Fruit fly (Drosophila melanogaster) whole organism, prepupa: ENCODE measurements around the gene MED22.

ENCODE experiments used
- Blimp-1 ChIP-seq: fragments of 200-800 bp; sonication (Bioruptor generic); optimal IDR thresholded peaks from 3 replicates; lab custom pipeline; 2017; ENCODE audit warnings: missing biosample characterization, missing genetic modification characterization, mild to moderate bottlenecking, moderate library complexity, missing genetic modification reagents
- CG11902 ChIP-seq: fragments of 200-800 bp; sonication (Bioruptor generic); optimal IDR thresholded peaks from 3 replicates; lab custom pipeline; 2016; ENCODE audit warnings: missing biosample characterization, missing genetic modification characterization
- CG31627 ChIP-seq: fragments of 200-800 bp; sonication (Bioruptor generic); optimal IDR thresholded peaks from 3 replicates; lab custom pipeline; 2016; ENCODE audit warnings: missing biosample characterization, missing genetic modification characterization
- CG6276 ChIP-seq: fragments of 200-800 bp; sonication (Bioruptor generic); optimal IDR thresholded peaks from 2 replicates; lab custom pipeline; 2017; ENCODE audit warnings: missing biosample characterization, mild to moderate bottlenecking, missing genetic modification characterization
- CG6854 ChIP-seq: fragments of 200-800 bp; sonication (Bioruptor generic); optimal IDR thresholded peaks from 2 replicates; lab custom pipeline; 2017; ENCODE audit warnings: missing biosample characterization, mild to moderate bottlenecking, missing genetic modification characterization
- Eip93F ChIP-seq: fragments of 200-800 bp; sonication (Bioruptor generic); optimal IDR thresholded peaks from 2 replicates; lab custom pipeline; 2016; ENCODE audit warnings: missing biosample characterization, mild to moderate bottlenecking, missing genetic modification characterization
- Hr38 ChIP-seq: sonication (Bioruptor generic); optimal IDR thresholded peaks from 2 replicates; lab custom pipeline; 2016; ENCODE audit warnings: missing biosample characterization, missing genetic modification characterization
- Smox ChIP-seq: fragments of 200-800 bp; sonication (Bioruptor generic); optimal IDR thresholded peaks from 3 replicates; lab custom pipeline; 2016; ENCODE audit warnings: missing biosample characterization, missing genetic modification characterization
- Sox102F ChIP-seq: fragments of 200-800 bp; sonication (Bioruptor generic); optimal IDR thresholded peaks from 2 replicates; lab custom pipeline; 2016; ENCODE audit warnings: missing biosample characterization, mild to moderate bottlenecking, missing genetic modification characterization
- Sox14 ChIP-seq: fragments of 200-800 bp; sonication (Bioruptor generic); optimal IDR thresholded peaks from 3 replicates; lab custom pipeline; 2016; ENCODE audit warnings: missing biosample characterization, missing genetic modification characterization

dm6 chrX:894182-894581, 33.8 kb upstream of the MED22 start, which contains the start of gene CG11663:
- no peak for TF ChIP-seq Blimp-1 (GFP tag; lab: Kevin White, UChicago)
- no peak for TF ChIP-seq CG31627 (GFP tag; lab: Kevin White, UChicago)
- no peak for TF ChIP-seq Eip93F (GFP tag; lab: Kevin White, UChicago)
- no peak for TF ChIP-seq Sox102F (GFP tag; lab: Kevin White, UChicago)
- no peak for TF ChIP-seq CG6854 (GFP tag; lab: Kevin White, UChicago)
- TF ChIP-seq Hr38 (GFP tag; lab: Kevin White, UChicago), result no peak
- no peak for TF ChIP-seq Smox
- TF ChIP-seq CG11902, result no peak
- TF ChIP-seq CG6276 (GFP tag; lab: Kevin White, UChicago), result no peak
- no peak for TF ChIP-seq Sox14
